Fruit fly (Drosophila melanogaster) whole organism, embryonic: Measurements from ENCODE around the gene CG9132.

Experiments
- Atf3 ChIP-seq: fragments of 200-800 bp; sonication (Bioruptor generic); optimal IDR thresholded peaks from 3 replicates; lab custom pipeline; 2016; ENCODE audit warnings: missing biosample characterization, missing genetic modification characterization
- CG1024 ChIP-seq: fragments of 200-800 bp; sonication (Bioruptor generic); IDR thresholded peaks from 2 replicates; pipeline ENCODE4 v1.3.6; 2022; ENCODE audit warnings: missing biosample characterization, missing genetic modification characterization
- CG11398 ChIP-seq: fragments of 200-800 bp; sonication (Bioruptor generic); optimal IDR thresholded peaks from 2 replicates; lab custom pipeline; 2016; ENCODE audit warnings: missing biosample characterization, missing genetic modification characterization
- CG12071 ChIP-seq: fragments of 200-800 bp; sonication (Bioruptor generic); optimal IDR thresholded peaks from 3 replicates; lab custom pipeline; 2018; ENCODE audit warnings: missing biosample characterization, mild to moderate bottlenecking, missing genetic modification characterization
- CG13424 ChIP-seq: fragments of 200-800 bp; sonication (Bioruptor generic); optimal IDR thresholded peaks from 2 replicates; lab custom pipeline; 2019; ENCODE audit warnings: missing biosample characterization, mild to moderate bottlenecking, missing genetic modification characterization, moderate library complexity
- CG15073 ChIP-seq: fragments of 200-800 bp; sonication (Bioruptor generic); optimal IDR thresholded peaks from 2 replicates; lab custom pipeline; 2016; ENCODE audit warnings: missing biosample characterization, missing genetic modification characterization
- CG16813 ChIP-seq: fragments of 200-800 bp; sonication (Bioruptor generic); IDR thresholded peaks from 3 replicates; pipeline ENCODE4 v1.3.6; 2022; ENCODE audit warnings: missing biosample characterization, missing genetic modification characterization; ENCODE audit not compliant: partially characterized antibody
- CG17186 ChIP-seq: fragments of 200-800 bp; sonication (Bioruptor generic); optimal IDR thresholded peaks from 3 replicates; lab custom pipeline; 2017; ENCODE audit warnings: missing biosample characterization, missing genetic modification reagents, missing genetic modification characterization
- CG17829 ChIP-seq: fragments of 200-800 bp; optimal IDR thresholded peaks from 2 replicates; lab custom pipeline; 2019; ENCODE audit warnings: missing biosample characterization, mild to moderate bottlenecking, missing genetic modification characterization, moderate library complexity
- CG2202 ChIP-seq: fragments of 200-800 bp; sonication (Bioruptor generic); optimal IDR thresholded peaks from 2 replicates; lab custom pipeline; 2018; ENCODE audit warnings: missing biosample characterization, mild to moderate bottlenecking, missing genetic modification characterization
- CG31365 ChIP-seq: fragments of 200-800 bp; sonication (Bioruptor generic); optimal IDR thresholded peaks from 2 replicates; lab custom pipeline; 2018; ENCODE audit warnings: missing biosample characterization, mild to moderate bottlenecking, missing genetic modification characterization
- CG33557 ChIP-seq: fragments of 200-800 bp; sonication (Bioruptor generic); optimal IDR thresholded peaks from 2 replicates; lab custom pipeline; 2019; ENCODE audit warnings: missing biosample characterization, mild to moderate bottlenecking, missing genetic modification characterization, moderate library complexity
- CG3407 ChIP-seq: fragments of 200-800 bp; sonication (Bioruptor generic); optimal IDR thresholded peaks from 2 replicates; lab custom pipeline; 2018; ENCODE audit warnings: missing biosample characterization, mild to moderate bottlenecking, missing genetic modification characterization
- CG34376 ChIP-seq: fragments of 200-800 bp; sonication (Bioruptor generic); optimal IDR thresholded peaks from 2 replicates; lab custom pipeline; 2018; ENCODE audit warnings: missing biosample characterization, mild to moderate bottlenecking, missing genetic modification characterization
- CG3847 ChIP-seq: fragments of 200-800 bp; sonication (Bioruptor generic); IDR thresholded peaks from 2 replicates; pipeline ENCODE4 v1.3.6; 2022; ENCODE audit warnings: missing biosample characterization, missing genetic modification characterization
- CG4617 ChIP-seq: fragments of 200-800 bp; sonication (Bioruptor generic); optimal IDR thresholded peaks from 3 replicates; lab custom pipeline; 2016; ENCODE audit warnings: missing biosample characterization, missing genetic modification characterization, borderline replicate concordance
- CG6689 ChIP-seq: fragments of 200-800 bp; sonication (Bioruptor generic); IDR thresholded peaks from 2 replicates; pipeline ENCODE4 v1.3.6; 2022; ENCODE audit warnings: missing biosample characterization, missing genetic modification characterization
- CG7786 ChIP-seq: fragments of 200-800 bp; sonication (Bioruptor generic); optimal IDR thresholded peaks from 2 replicates; lab custom pipeline; 2016; ENCODE audit warnings: missing biosample characterization, missing genetic modification characterization
- CG7987 ChIP-seq: fragments of 200-800 bp; sonication (Bioruptor generic); optimal IDR thresholded peaks from 2 replicates; lab custom pipeline; 2018; ENCODE audit warnings: missing biosample characterization, mild to moderate bottlenecking, missing genetic modification characterization, moderate library complexity
- CG8924 ChIP-seq: fragments of 200-800 bp; optimal IDR thresholded peaks from 3 replicates; lab custom pipeline; 2019; ENCODE audit warnings: missing biosample characterization, mild to moderate bottlenecking, missing genetic modification characterization, moderate library complexity
- CG9817 ChIP-seq: fragments of 200-800 bp; sonication (Bioruptor generic); optimal IDR thresholded peaks from 2 replicates; lab custom pipeline; 2018; ENCODE audit warnings: missing biosample characterization, mild to moderate bottlenecking, missing genetic modification characterization, moderate library complexity
- Dbx ChIP-seq: fragments of 200-800 bp; sonication (Bioruptor generic); IDR thresholded peaks from 3 replicates; pipeline ENCODE4 v1.3.6; 2022; ENCODE audit warnings: missing biosample characterization, missing genetic modification characterization
- Dfd ChIP-seq, 2 experiments: fragments of >200 bp; optimal IDR thresholded peaks; 2 replicates each; lab custom pipeline; 2017; ENCODE audit warnings: missing biosample characterization in 2 of 2, missing genetic modification characterization in 2 of 2
- Fer3 ChIP-seq: fragments of 200-800 bp; sonication (Bioruptor generic); optimal IDR thresholded peaks from 2 replicates; lab custom pipeline; 2018; ENCODE audit warnings: missing biosample characterization, mild to moderate bottlenecking, missing genetic modification characterization, moderate library complexity
- HHEX ChIP-seq: fragments of 200-800 bp; sonication (Bioruptor generic); optimal IDR thresholded peaks from 3 replicates; lab custom pipeline; 2017; ENCODE audit warnings: missing biosample characterization, mild to moderate bottlenecking, missing genetic modification characterization, missing genetic modification reagents
- HLH4C ChIP-seq: fragments of 200-800 bp; sonication (Bioruptor generic); IDR thresholded peaks from 3 replicates; pipeline ENCODE4 v1.3.6; 2022; ENCODE audit warnings: missing biosample characterization, missing genetic modification characterization; ENCODE audit not compliant: partially characterized antibody
- Hand ChIP-seq: fragments of 200-800 bp; sonication (Bioruptor generic); optimal IDR thresholded peaks from 2 replicates; lab custom pipeline; 2017; ENCODE audit warnings: mild to moderate bottlenecking, missing biosample characterization, missing genetic modification reagents, missing genetic modification characterization
- HmgD ChIP-seq: fragments of 200-800 bp; sonication (Bioruptor generic); optimal IDR thresholded peaks from 3 replicates; lab custom pipeline; 2016; ENCODE audit warnings: missing biosample characterization, missing genetic modification characterization
- Lpt ChIP-seq: fragments of >200 bp; optimal IDR thresholded peaks from 2 replicates; lab custom pipeline; 2018; ENCODE audit warnings: missing biosample characterization, missing genetic modification characterization
- Mrtf ChIP-seq: fragments of 200-800 bp; sonication (Bioruptor generic); IDR thresholded peaks from 3 replicates; pipeline ENCODE4 v1.3.6; 2022; ENCODE audit warnings: missing biosample characterization, missing genetic modification characterization
- NK7.1 ChIP-seq: fragments of 200-800 bp; sonication (Bioruptor generic); optimal IDR thresholded peaks from 3 replicates; lab custom pipeline; 2016; ENCODE audit warnings: missing biosample characterization, missing genetic modification characterization
- Nf-YA ChIP-seq: fragments of 200-800 bp; sonication (Bioruptor generic); IDR thresholded peaks from 2 replicates; pipeline ENCODE4 v1.3.6; 2022; ENCODE audit warnings: missing biosample characterization, missing genetic modification characterization
- Nf-YB ChIP-seq: fragments of 200-800 bp; sonication (Bioruptor generic); optimal IDR thresholded peaks from 3 replicates; lab custom pipeline; 2019; ENCODE audit warnings: missing biosample characterization, mild to moderate bottlenecking, missing genetic modification characterization, moderate library complexity
- Opbp ChIP-seq: fragments of 200-800 bp; sonication (Bioruptor generic); IDR thresholded peaks from 3 replicates; pipeline ENCODE4 v1.3.6; 2022; ENCODE audit warnings: missing biosample characterization, missing genetic modification characterization; ENCODE audit not compliant: partially characterized antibody
- Side ChIP-seq: fragments of 200-800 bp; sonication (Bioruptor generic); optimal IDR thresholded peaks from 2 replicates; lab custom pipeline; 2016; ENCODE audit warnings: missing biosample characterization, missing genetic modification characterization
- Sox102F ChIP-seq: fragments of 200-800 bp; sonication (Bioruptor generic); optimal IDR thresholded peaks from 2 replicates; lab custom pipeline; 2018; ENCODE audit warnings: missing biosample characterization, mild to moderate bottlenecking, missing genetic modification characterization, moderate library complexity
- Spps ChIP-seq: fragments of 200-800 bp; sonication (Bioruptor generic); optimal IDR thresholded peaks from 2 replicates; lab custom pipeline; 2018; ENCODE audit warnings: missing biosample characterization, mild to moderate bottlenecking, missing genetic modification characterization
- TFAM ChIP-seq: fragments of 200-800 bp; sonication (Bioruptor generic); optimal IDR thresholded peaks from 2 replicates; lab custom pipeline; 2017; ENCODE audit warnings: missing biosample characterization, missing genetic modification characterization, inconsistent platforms
- ap ChIP-seq: fragments of 200-800 bp; sonication (Bioruptor generic); IDR thresholded peaks from 2 replicates; pipeline ENCODE4 v1.3.6; 2022; ENCODE audit warnings: missing biosample characterization, missing genetic modification characterization
- bigmax ChIP-seq: fragments of 200-800 bp; sonication (Bioruptor generic); optimal IDR thresholded peaks from 2 replicates; lab custom pipeline; 2018; ENCODE audit warnings: missing biosample characterization, mild to moderate bottlenecking, missing genetic modification characterization
- crc ChIP-seq: fragments of 200-800 bp; sonication (Bioruptor generic); optimal IDR thresholded peaks from 2 replicates; lab custom pipeline; 2016; ENCODE audit warnings: missing biosample characterization, missing genetic modification characterization
- dm ChIP-seq: fragments of 200-800 bp; sonication (Bioruptor generic); optimal IDR thresholded peaks from 3 replicates; lab custom pipeline; 2016; ENCODE audit warnings: missing biosample characterization, missing genetic modification characterization
- grau ChIP-seq: fragments of 200-800 bp; optimal IDR thresholded peaks from 3 replicates; lab custom pipeline; 2019; ENCODE audit warnings: missing biosample characterization, mild to moderate bottlenecking, missing genetic modification characterization, moderate library complexity
- gsb ChIP-seq: fragments of 200-800 bp; sonication (Bioruptor generic); IDR thresholded peaks from 2 replicates; pipeline ENCODE4 v1.3.6; 2022; ENCODE audit warnings: missing biosample characterization, missing genetic modification characterization
- h ChIP-seq: fragments of >200 bp; optimal IDR thresholded peaks from 2 replicates; lab custom pipeline; 2017
- ham ChIP-seq: fragments of 200-800 bp; sonication (Bioruptor generic); IDR thresholded peaks from 2 replicates; pipeline ENCODE4 v1.3.6; 2022; ENCODE audit warnings: missing biosample characterization, missing genetic modification characterization
- her ChIP-seq: fragments of 200-800 bp; sonication (Bioruptor generic); optimal IDR thresholded peaks from 2 replicates; lab custom pipeline; 2016; ENCODE audit warnings: missing biosample characterization, missing genetic modification characterization
- luna ChIP-seq: fragments of 200-800 bp; sonication (Bioruptor generic); optimal IDR thresholded peaks from 2 replicates; lab custom pipeline; 2016; ENCODE audit warnings: missing biosample characterization, missing genetic modification characterization
- pnt ChIP-seq: fragments of 200-800 bp; sonication (Bioruptor generic); optimal IDR thresholded peaks from 3 replicates; lab custom pipeline; 2016; ENCODE audit warnings: missing biosample characterization, missing genetic modification characterization
- pzg ChIP-seq: fragments of 200-800 bp; sonication (Bioruptor generic); optimal IDR thresholded peaks from 3 replicates; lab custom pipeline; 2018; ENCODE audit warnings: missing biosample characterization, mild to moderate bottlenecking, missing genetic modification characterization, moderate library complexity
- tx ChIP-seq: fragments of 200-800 bp; sonication (Bioruptor generic); optimal IDR thresholded peaks from 2 replicates; lab custom pipeline; 2016; ENCODE audit warnings: missing biosample characterization, missing genetic modification characterization
- vnd ChIP-seq: fragments of 200-800 bp; sonication (Bioruptor generic); IDR thresholded peaks from 3 replicates; pipeline ENCODE4 v1.3.6; 2022; ENCODE audit warnings: missing biosample characterization, missing genetic modification characterization; ENCODE audit not compliant: partially characterized antibody

CG9132 gene

DNA sequence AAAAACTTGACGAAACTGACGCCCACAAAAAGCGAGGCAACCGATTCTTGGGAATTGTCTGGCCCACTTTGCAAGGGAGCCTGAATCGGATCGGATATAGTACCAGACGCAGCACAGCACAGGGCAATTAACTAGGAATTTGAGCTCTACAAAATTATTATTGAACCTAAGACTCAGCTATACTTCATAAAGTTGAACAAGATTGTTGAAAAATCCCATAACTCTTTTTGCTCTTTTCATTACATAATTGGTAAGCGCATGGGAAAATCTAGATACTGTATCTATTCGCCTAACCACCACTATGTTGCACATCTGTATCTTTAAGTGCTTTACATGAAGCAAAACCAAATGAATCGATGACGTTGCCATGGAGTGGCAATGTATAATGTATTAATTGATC lies 32.6 kb upstream of the CG9132 start (continued):
- TF ChIP-seq CG2202 (tag; lab: Kevin White, UChicago): peak; percentile 57
- no peak for TF ChIP-seq Dfd (GFP tag; optimal IDR thresholded peaks at IDR 0.05; lab: Kevin White, UChicago)
- TF ChIP-seq CG9817 (tag; lab: Kevin White, UChicago): peak; percentile 63
- TF ChIP-seq gsb (GFP tag; lab: Robert Waterston, UW): no peak
- peak; percentile 49 for TF ChIP-seq Fer3
- TF ChIP-seq pnt (GFP tag; lab: Kevin White, UChicago): peak; percentile 71
- no peak for TF ChIP-seq Opbp (GFP tag; lab: Robert Waterston, UW)
- peak; percentile 78 for TF ChIP-seq CG17829 (tag; lab: Kevin White, UChicago)
- TF ChIP-seq CG7786: peak; percentile 53
- TF ChIP-seq TFAM (GFP tag; lab: Kevin White, UChicago): no peak
- peak; percentile 44 for TF ChIP-seq CG31365 (tag; lab: Kevin White, UChicago)
- no peak for TF ChIP-seq Dbx (GFP tag; lab: Robert Waterston, UW)
- TF ChIP-seq CG8924 (tag; lab: Kevin White, UChicago): peak; percentile 75
- no peak for TF ChIP-seq h (lab: Kevin White, UChicago)
- TF ChIP-seq CG3407 (GFP tag; lab: Kevin White, UChicago): peak; percentile 74
- TF ChIP-seq tx (GFP tag; lab: Kevin White, UChicago): peak; percentile 55
- no peak for TF ChIP-seq crc (GFP tag; lab: Kevin White, UChicago)
- TF ChIP-seq CG1024 (GFP tag; lab: Robert Waterston, UW): peak; percentile 61
- no peak for TF ChIP-seq CG16813
- no peak for TF ChIP-seq vnd (GFP tag; lab: Robert Waterston, UW)
- peak; percentile 79 for TF ChIP-seq CG6689 (GFP tag; lab: Robert Waterston, UW)
- TF ChIP-seq CG12071: peak; percentile 77
- no peak for TF ChIP-seq Hand
- peak; percentile 62 for TF ChIP-seq Atf3 (GFP tag; lab: Kevin White, UChicago)
- TF ChIP-seq HmgD (GFP tag; lab: Kevin White, UChicago): peak; percentile 7
- peak; percentile 67 for TF ChIP-seq Mrtf (GFP tag; lab: Robert Waterston, UW)
- peak; percentile 64 for TF ChIP-seq HHEX
- no peak for TF ChIP-seq NK7.1 (GFP tag; lab: Kevin White, UChicago)
- no peak for TF ChIP-seq CG15073 (GFP tag; lab: Kevin White, UChicago)
- peak; percentile 55 for TF ChIP-seq CG3847 (GFP tag; lab: Robert Waterston, UW)
- no peak for TF ChIP-seq HLH4C (GFP tag; lab: Robert Waterston, UW)
- no peak for TF ChIP-seq ham (GFP tag; lab: Robert Waterston, UW)
- TF ChIP-seq CG33557 (GFP tag; lab: Kevin White, UChicago): no peak
- no peak for TF ChIP-seq CG11398 (GFP tag; lab: Kevin White, UChicago)
- TF ChIP-seq dm (GFP tag; lab: Kevin White, UChicago): peak; percentile 15
- TF ChIP-seq ap (GFP tag; lab: Robert Waterston, UW): peak; percentile 70
- TF ChIP-seq CG34376: no peak
- TF ChIP-seq Lpt (GFP tag; lab: Kevin White, UChicago): no peak
- peak; percentile 50; the same call in 1 of the 2 replicates for TF ChIP-seq Nf-YA (GFP tag; lab: Robert Waterston, UW)
- TF ChIP-seq her (GFP tag; lab: Kevin White, UChicago): peak; percentile 56
- TF ChIP-seq bigmax (GFP tag; lab: Kevin White, UChicago): no peak
- peak; percentile 44 for TF ChIP-seq Nf-YB (GFP tag; lab: Kevin White, UChicago)
- peak; percentile 31 for TF ChIP-seq Spps (tag; lab: Kevin White, UChicago)
- TF ChIP-seq CG17186 (GFP tag; lab: Kevin White, UChicago): no peak
- peak; percentile 87 for TF ChIP-seq Sox102F
- no peak for TF ChIP-seq pzg (GFP tag; lab: Kevin White, UChicago)
- TF ChIP-seq luna: no peak
- TF ChIP-seq CG13424 (tag; lab: Kevin White, UChicago): peak; percentile 82
- no peak for TF ChIP-seq CG7987
- peak; percentile 76 for TF ChIP-seq grau
- TF ChIP-seq Side (GFP tag; lab: Kevin White, UChicago): peak; percentile 50
- peak; percentile 14 for TF ChIP-seq CG4617 (GFP tag; lab: Kevin White, UChicago)
